Fruit fly (Drosophila melanogaster) whole organism, embryonic: ENCODE results near the gene cni.

Experiments used
- ATbp ChIP-seq: fragments of 200-800 bp; sonication (Bioruptor generic); optimal IDR thresholded peaks from 2 replicates; lab custom pipeline; 2017; ENCODE audit warnings: missing biosample characterization, mild to moderate bottlenecking, missing genetic modification characterization, missing genetic modification reagents
- Antp ChIP-seq: fragments of 200-800 bp; sonication (Bioruptor generic); optimal IDR thresholded peaks from 3 replicates; lab custom pipeline; 2016; ENCODE audit warnings: missing biosample characterization, missing genetic modification characterization
- B-H1 ChIP-seq: fragments of 200-800 bp; sonication (Bioruptor generic); IDR thresholded peaks from 3 replicates; pipeline ENCODE4 v1.3.6; 2022; ENCODE audit warnings: missing biosample characterization, missing genetic modification characterization
- B-H2 ChIP-seq: fragments of 200-800 bp; sonication (Bioruptor generic); optimal IDR thresholded peaks from 2 replicates; lab custom pipeline; 2018; ENCODE audit warnings: missing biosample characterization, mild to moderate bottlenecking, missing genetic modification characterization
- Blimp-1 ChIP-seq: fragments of 200-800 bp; sonication (Bioruptor generic); optimal IDR thresholded peaks from 3 replicates; lab custom pipeline; 2018; ENCODE audit warnings: missing biosample characterization, missing genetic modification characterization, mild to moderate bottlenecking, moderate library complexity, missing genetic modification reagents
- CG10147 ChIP-seq: fragments of 200-800 bp; sonication (Bioruptor generic); optimal IDR thresholded peaks from 2 replicates; lab custom pipeline; 2019; ENCODE audit warnings: missing biosample characterization, mild to moderate bottlenecking, missing genetic modification characterization, moderate library complexity
- CG10209 ChIP-seq: fragments of 200-800 bp; sonication (Bioruptor generic); optimal IDR thresholded peaks from 3 replicates; lab custom pipeline; 2017; ENCODE audit warnings: missing biosample characterization, mild to moderate bottlenecking, missing genetic modification characterization, missing genetic modification reagents
- CG14050 ChIP-seq: fragments of 200-800 bp; sonication (Bioruptor generic); IDR thresholded peaks from 3 replicates; pipeline ENCODE4 v1.3.6; 2022; ENCODE audit warnings: missing biosample characterization, missing genetic modification characterization
- CG1602 ChIP-seq: fragments of 200-800 bp; sonication (Bioruptor generic); optimal IDR thresholded peaks from 3 replicates; lab custom pipeline; 2016; ENCODE audit warnings: missing biosample characterization, missing genetic modification characterization
- CG17361 ChIP-seq: fragments of 200-800 bp; sonication (Bioruptor generic); IDR thresholded peaks from 3 replicates; pipeline ENCODE4 v1.3.6; 2022; ENCODE audit warnings: missing biosample characterization, missing genetic modification characterization
- CG2120 ChIP-seq: fragments of 200-800 bp; sonication (Bioruptor generic); optimal IDR thresholded peaks from 3 replicates; lab custom pipeline; 2016; ENCODE audit warnings: missing biosample characterization, missing genetic modification characterization
- CG33557 ChIP-seq: fragments of 200-800 bp; sonication (Bioruptor generic); optimal IDR thresholded peaks from 2 replicates; lab custom pipeline; 2019; ENCODE audit warnings: missing biosample characterization, mild to moderate bottlenecking, missing genetic modification characterization, moderate library complexity
- CG34224 ChIP-seq: fragments of 200-800 bp; sonication (Bioruptor generic); IDR thresholded peaks from 3 replicates; pipeline ENCODE4 v1.3.6; 2022; ENCODE audit warnings: missing biosample characterization, missing genetic modification characterization; ENCODE audit not compliant: partially characterized antibody
- CG6854 ChIP-seq: fragments of 200-800 bp; sonication (Bioruptor generic); optimal IDR thresholded peaks from 3 replicates; lab custom pipeline; 2017; ENCODE audit warnings: missing biosample characterization, mild to moderate bottlenecking, missing genetic modification characterization
- CG7745 ChIP-seq: fragments of 200-800 bp; sonication (Bioruptor generic); optimal IDR thresholded peaks from 2 replicates; lab custom pipeline; 2018; ENCODE audit warnings: missing biosample characterization, mild to moderate bottlenecking, missing genetic modification characterization, moderate library complexity
- CG9727 ChIP-seq: fragments of 200-800 bp; sonication (Bioruptor generic); optimal IDR thresholded peaks from 3 replicates; lab custom pipeline; 2017; ENCODE audit warnings: missing biosample characterization, mild to moderate bottlenecking, missing genetic modification characterization
- CoRest ChIP-seq: fragments of 200-800 bp; sonication (Bioruptor generic); optimal IDR thresholded peaks from 3 replicates; lab custom pipeline; 2018; ENCODE audit warnings: missing biosample characterization, mild to moderate bottlenecking, missing genetic modification characterization, moderate library complexity
- E2f1 ChIP-seq: fragments of 200-800 bp; sonication (Bioruptor generic); IDR thresholded peaks from 2 replicates; pipeline ENCODE4 v1.3.6; 2022; ENCODE audit warnings: missing biosample characterization, missing genetic modification characterization
- Eip74EF ChIP-seq, 2 experiments: fragments of 200-800 bp in 1 of 2; fragments of >200 bp in 1 of 2; sonication (Bioruptor generic) in 1 of 2; optimal IDR thresholded peaks; 2 replicates each; lab custom pipeline; 2017 to 2019; ENCODE audit warnings: missing biosample characterization in 2 of 2, missing genetic modification characterization in 2 of 2, mild to moderate bottlenecking in 1 of 2, moderate library complexity in 1 of 2
- GATAe ChIP-seq: fragments of 200-800 bp; sonication (Bioruptor generic); conservative IDR thresholded peaks from 2 replicates; pipeline ENCODE4 v1.3.6; 2022; ENCODE audit warnings: missing biosample characterization, missing genetic modification characterization
- HLH4C ChIP-seq: fragments of 200-800 bp; sonication (Bioruptor generic); IDR thresholded peaks from 3 replicates; pipeline ENCODE4 v1.3.6; 2022; ENCODE audit warnings: missing biosample characterization, missing genetic modification characterization; ENCODE audit not compliant: partially characterized antibody
- Max ChIP-seq: fragments of 200-800 bp; sonication (Bioruptor generic); optimal IDR thresholded peaks from 2 replicates; lab custom pipeline; 2016; ENCODE audit warnings: missing biosample characterization, mild to moderate bottlenecking, missing genetic modification characterization
- NfI ChIP-seq: fragments of 200-800 bp; sonication (Bioruptor generic); optimal IDR thresholded peaks from 3 replicates; lab custom pipeline; 2018; ENCODE audit warnings: missing biosample characterization, mild to moderate bottlenecking, missing genetic modification characterization, moderate library complexity
- Oaz ChIP-seq: fragments of 200-800 bp; sonication (Bioruptor generic); IDR thresholded peaks from 2 replicates; pipeline ENCODE4 v1.3.6; 2022; ENCODE audit warnings: missing biosample characterization, missing genetic modification characterization
- Ptx1 ChIP-seq: fragments of 200-800 bp; sonication (Bioruptor generic); IDR thresholded peaks from 2 replicates; pipeline ENCODE4 v1.3.6; 2022; ENCODE audit warnings: missing biosample characterization, missing genetic modification characterization
- Six4 ChIP-seq: fragments of 200-800 bp; sonication (Bioruptor generic); optimal IDR thresholded peaks from 2 replicates; lab custom pipeline; 2016; ENCODE audit warnings: missing biosample characterization, missing genetic modification characterization
- bab2 ChIP-seq: fragments of 200-800 bp; sonication (Bioruptor generic); optimal IDR thresholded peaks from 2 replicates; lab custom pipeline; 2016; ENCODE audit warnings: missing biosample characterization, missing genetic modification characterization
- bbx ChIP-seq: fragments of 200-800 bp; sonication (Bioruptor generic); IDR thresholded peaks from 2 replicates; pipeline ENCODE4 v1.3.6; 2022; ENCODE audit warnings: missing biosample characterization, missing genetic modification characterization; ENCODE audit not compliant: partially characterized antibody
- cas ChIP-seq: fragments of 200-800 bp; sonication (Bioruptor generic); IDR thresholded peaks from 2 replicates; pipeline ENCODE4 v1.3.6; 2022; ENCODE audit warnings: missing biosample characterization, missing genetic modification characterization
- chif ChIP-seq, 2 experiments: fragments of 200-800 bp; sonication (Bioruptor generic); optimal IDR thresholded peaks; 3 replicates each; lab custom pipeline; 2016; ENCODE audit warnings: missing biosample characterization in 2 of 2, missing genetic modification characterization in 2 of 2
- chm ChIP-seq: fragments of 200-800 bp; sonication (Bioruptor generic); IDR thresholded peaks from 2 replicates; pipeline ENCODE4 v1.3.6; 2022; ENCODE audit warnings: missing biosample characterization, missing genetic modification characterization
- cwo ChIP-seq: fragments of 200-800 bp; sonication (Bioruptor generic); optimal IDR thresholded peaks from 3 replicates; lab custom pipeline; 2017; ENCODE audit warnings: missing biosample characterization, missing genetic modification characterization, mild to moderate bottlenecking, moderate library complexity, missing genetic modification reagents
- ems ChIP-seq: fragments of 200-800 bp; sonication (Bioruptor generic); optimal IDR thresholded peaks from 3 replicates; lab custom pipeline; 2016; ENCODE audit warnings: missing biosample characterization, missing genetic modification characterization
- exex ChIP-seq: fragments of 200-800 bp; sonication (Bioruptor generic); optimal IDR thresholded peaks from 4 replicates; lab custom pipeline; 2018; ENCODE audit warnings: missing biosample characterization, mild to moderate bottlenecking, missing genetic modification characterization, moderate library complexity
- fu2 ChIP-seq: fragments of 200-800 bp; sonication (Bioruptor generic); optimal IDR thresholded peaks from 2 replicates; lab custom pipeline; 2016; ENCODE audit warnings: missing biosample characterization, missing genetic modification characterization
- hkb ChIP-seq, 2 experiments: fragments of 200-800 bp in 1 of 2; fragments of >200 bp in 1 of 2; sonication (Bioruptor generic) in 1 of 2; IDR thresholded peaks in 1 of 2; optimal IDR thresholded peaks in 1 of 2; 2 replicates each; pipeline versions ENCODE4 v1.3.6 to Lab custom; 2017 to 2022; ENCODE audit warnings: missing biosample characterization in 1 of 2, missing genetic modification characterization in 1 of 2
- insv ChIP-seq, 2 experiments: fragments of 200-800 bp; sonication (Bioruptor generic); optimal IDR thresholded peaks; 3 replicates each; lab custom pipeline; 2016 to 2018; ENCODE audit warnings: missing biosample characterization in 2 of 2, missing genetic modification characterization in 2 of 2
- lbe ChIP-seq: fragments of 200-800 bp; sonication (Bioruptor generic); optimal IDR thresholded peaks from 2 replicates; lab custom pipeline; 2016; ENCODE audit warnings: missing biosample characterization, mild to moderate bottlenecking, missing genetic modification characterization
- lov ChIP-seq, 2 experiments: fragments of 200-800 bp in 1 of 2; fragments of >200 bp in 1 of 2; sonication (Bioruptor generic) in 1 of 2; IDR thresholded peaks in 1 of 2; optimal IDR thresholded peaks in 1 of 2; 2 replicates in 1 of 2; 3 replicates in 1 of 2; pipeline versions ENCODE4 v1.3.6 to Lab custom; 2017 to 2022; ENCODE audit warnings: missing biosample characterization in 1 of 2, missing genetic modification characterization in 1 of 2
- maf-S ChIP-seq: fragments of 200-800 bp; sonication (Bioruptor generic); optimal IDR thresholded peaks from 2 replicates; lab custom pipeline; 2016; ENCODE audit warnings: missing biosample characterization, missing genetic modification characterization
- oc ChIP-seq: fragments of 200-800 bp; sonication (Bioruptor generic); optimal IDR thresholded peaks from 2 replicates; lab custom pipeline; 2018; ENCODE audit warnings: missing biosample characterization, mild to moderate bottlenecking, missing genetic modification characterization, moderate library complexity
- org-1 ChIP-seq: fragments of 200-800 bp; sonication (Bioruptor generic); optimal IDR thresholded peaks from 2 replicates; lab custom pipeline; 2017; ENCODE audit warnings: missing biosample characterization, missing genetic modification characterization
- prd ChIP-seq, 3 experiments: fragments of >200 bp in 2 of 3; fragments of 200-800 bp in 1 of 3; sonication (Bioruptor generic) in 1 of 3; optimal IDR thresholded peaks in 2 of 3; IDR thresholded peaks in 1 of 3; 2 replicates in 2 of 3; 3 replicates in 1 of 3; pipeline versions ENCODE4 v1.3.6 to Lab custom; 2017 to 2022; ENCODE audit warnings: missing biosample characterization in 1 of 3, missing genetic modification characterization in 1 of 3
- repo ChIP-seq: fragments of 200-800 bp; sonication (Bioruptor generic); optimal IDR thresholded peaks from 2 replicates; lab custom pipeline; 2016; ENCODE audit warnings: missing biosample characterization, missing genetic modification characterization
- row ChIP-seq: fragments of 200-800 bp; sonication (Bioruptor generic); IDR thresholded peaks from 3 replicates; pipeline ENCODE4 v1.3.6; 2022; ENCODE audit warnings: missing biosample characterization, missing genetic modification characterization
- scrt ChIP-seq: fragments of 200-800 bp; sonication (Bioruptor generic); optimal IDR thresholded peaks from 2 replicates; lab custom pipeline; 2018; ENCODE audit warnings: missing biosample characterization, mild to moderate bottlenecking, missing genetic modification characterization, moderate library complexity
- slp2 ChIP-seq: fragments of 200-800 bp; sonication (Bioruptor generic); optimal IDR thresholded peaks from 2 replicates; lab custom pipeline; 2016; ENCODE audit warnings: missing biosample characterization, missing genetic modification characterization
- twi ChIP-seq: fragments of 200-800 bp; optimal IDR thresholded peaks from 2 replicates; lab custom pipeline; 2019; ENCODE audit warnings: missing biosample characterization, mild to moderate bottlenecking, missing genetic modification characterization, moderate library complexity
- zen2 ChIP-seq: fragments of 200-800 bp; sonication (Bioruptor generic); IDR thresholded peaks from 3 replicates; pipeline ENCODE4 v1.3.6; 2022; ENCODE audit warnings: missing biosample characterization, missing genetic modification characterization; ENCODE audit not compliant: partially characterized antibody

Gene cni

DNA sequence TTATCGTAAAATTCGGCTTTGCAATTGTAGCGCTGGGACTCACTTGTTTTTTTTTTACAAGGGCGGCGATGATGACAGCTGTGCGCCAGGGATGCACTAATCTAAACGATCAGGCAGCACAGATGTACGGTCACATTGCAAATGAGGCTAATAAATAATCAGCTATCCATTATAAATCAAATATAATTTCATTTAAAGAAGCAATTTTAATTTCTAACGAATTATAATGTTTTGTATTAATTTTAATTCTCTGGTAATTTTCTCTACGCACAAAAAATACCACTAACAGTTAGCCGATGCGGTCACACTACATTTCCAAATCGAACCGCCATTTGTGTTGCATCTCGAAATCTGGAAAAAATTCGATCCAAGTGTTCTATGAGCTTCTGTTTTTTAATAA is at the start of gene cni, which contains the start of gene fzy (continued):
- TF ChIP-seq ems (GFP tag; lab: Kevin White, UChicago) (no peak), B-H1 (GFP tag; lab: Robert Waterston, UW) (no peak), CG34224 (no peak), org-1 (no peak), GATAe (no peak), bbx (GFP tag; lab: Robert Waterston, UW) (0 out of 2 replicates have a peak, but pooled peaks have one; percentile 10), ATbp (no peak), Ptx1 (GFP tag; lab: Robert Waterston, UW) (no peak), bab2 (GFP tag; lab: Kevin White, UChicago) (peak; percentile 23), lbe (GFP tag; lab: Kevin White, UChicago) (peak; percentile 52), Six4 (GFP tag; lab: Kevin White, UChicago) (peak; percentile 8), row (GFP tag; lab: Robert Waterston, UW) (peak; percentile 36; the same call in 1 of the 3 replicates), chif (GFP tag; optimal IDR thresholded peaks at IDR 0.05; lab: Kevin White, UChicago) (no peak), CG10209 (peak; percentile 11), hkb (optimal IDR thresholded peaks at IDR 0.05; lab: Kevin White, UChicago) (peak; percentile 68), hkb (GFP tag; IDR thresholded peaks at IDR 0.05; lab: Robert Waterston, UW) (no peak), E2f1 (no peak), insv (GFP tag; optimal IDR thresholded peaks at IDR 0.05; lab: Kevin White, UChicago) (peak in 1 of 2 experiments; percentile 28), oc (tag; lab: Kevin White, UChicago) (no peak), Blimp-1 (GFP tag; lab: Kevin White, UChicago) (no peak), scrt (GFP tag; lab: Kevin White, UChicago) (no peak), prd (optimal IDR thresholded peaks at IDR 0.05; lab: Kevin White, UChicago) (no peak), prd (GFP tag; IDR thresholded peaks at IDR 0.05; lab: Robert Waterston, UW) (no peak), exex (tag; lab: Kevin White, UChicago) (no peak), CG10147 (GFP tag; lab: Kevin White, UChicago) (peak; percentile 18), fu2 (peak; percentile 9), CG17361 (peak; percentile 38; the same call in 1 of the 3 replicates), CG6854 (GFP tag; lab: Kevin White, UChicago) (no peak), CG14050 (GFP tag; lab: Robert Waterston, UW) (no peak), CG9727 (peak; percentile 44), chm (GFP tag; lab: Robert Waterston, UW) (no peak), twi (tag; lab: Kevin White, UChicago) (peak; percentile 12), slp2 (GFP tag; lab: Kevin White, UChicago) (no peak), CG1602 (GFP tag; lab: Kevin White, UChicago) (no peak), CoRest (peak; percentile 49), CG33557 (GFP tag; lab: Kevin White, UChicago) (peak; percentile 23), repo (GFP tag; lab: Kevin White, UChicago) (no peak), zen2 (no peak), cas (GFP tag; lab: Robert Waterston, UW) (no peak), B-H2 (no peak), Oaz (no peak), CG2120 (peak; percentile 42), CG7745 (tag; lab: Kevin White, UChicago) (no peak), cwo (GFP tag; lab: Kevin White, UChicago) (no peak), maf-S (GFP tag; lab: Kevin White, UChicago) (no peak), Antp (no peak), HLH4C (GFP tag; lab: Robert Waterston, UW) (no peak), NfI (GFP tag; lab: Kevin White, UChicago) (no peak), Eip74EF (GFP tag; optimal IDR thresholded peaks at IDR 0.05; lab: Kevin White, UChicago) (no peak), Max (GFP tag; lab: Kevin White, UChicago) (peak; percentile 66), lov (optimal IDR thresholded peaks at IDR 0.05; lab: Kevin White, UChicago) (no peak), lov (GFP tag; IDR thresholded peaks at IDR 0.05; lab: Robert Waterston, UW) (no peak)
